Worm (Caenorhabditis elegans): ENCODE results near the gene ced-5.

Gene ced-5

ce11 chrIV:10524095-10524829 lies 40.4 kb downstream of the ced-5 start, which contains the start of gene C02F4.5:
Gene C02F4.5, minus strand, starts transcription at chrIV:10524145.
- TF ChIP-seq dmd-9 (GFP tag; IDR thresholded peaks at IDR 0.05) = no peak
- TF ChIP-seq fkh-10 (GFP tag; optimal IDR thresholded peaks at IDR 0.05) = peak; percentile 49
- TF ChIP-seq zip-11 (GFP tag; IDR thresholded peaks at IDR 0.05) = no peak
- no peak for TF ChIP-seq vab-7 (GFP tag; IDR thresholded peaks at IDR 0.05)
- no peak for TF ChIP-seq Y75B8A.6 (GFP tag; IDR thresholded peaks at IDR 0.05)
- TF ChIP-seq skn-1 (tag; optimal IDR thresholded peaks at IDR 0.05) = no peak
- no peak for TF ChIP-seq Y105C5A.15 (GFP tag; IDR thresholded peaks at IDR 0.05)
- TF ChIP-seq rbr-2 (tag; optimal IDR thresholded peaks at IDR 0.05) = no peak
- TF ChIP-seq sdz-12 (GFP tag; optimal IDR thresholded peaks at IDR 0.05) = no peak
- TF ChIP-seq spr-1 (tag; optimal IDR thresholded peaks at IDR 0.05) = no peak
- TF ChIP-seq nhr-237 (tag; optimal IDR thresholded peaks at IDR 0.05) = no peak
- TF ChIP-seq zip-2 (tag; optimal IDR thresholded peaks at IDR 0.05) = no peak
- 0 out of 2 replicates have a peak, but pooled peaks have one; percentile 20 for TF ChIP-seq Y48G9A.11 (GFP tag; IDR thresholded peaks at IDR 0.05)
- peak; percentile 57 for TF ChIP-seq aha-1 (tag)
- no peak for TF ChIP-seq F37D6.2 (tag; optimal IDR thresholded peaks at IDR 0.05)

DNA sequence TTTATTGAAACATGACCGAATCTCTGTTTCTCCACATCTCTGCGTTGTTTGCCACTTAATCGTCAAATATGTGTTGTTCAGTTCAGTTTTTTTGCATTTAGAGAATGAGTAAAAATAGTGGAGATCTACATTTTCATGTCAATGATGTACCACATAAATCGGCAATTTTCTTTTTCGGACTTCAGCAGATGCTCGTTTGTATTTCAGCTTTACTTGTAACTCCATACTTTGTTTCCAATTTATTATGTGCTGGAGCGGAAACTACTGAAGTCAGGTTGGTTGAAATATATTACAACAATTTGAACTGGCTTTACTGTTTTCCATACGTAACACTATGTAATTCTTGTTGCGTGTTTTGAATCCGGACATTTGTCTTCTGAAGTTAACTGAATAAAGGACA lies 46.7 kb downstream of the ced-5 start, which contains the start of gene T07G12.2:
T07G12.2 (plus strand) TSS at position 62 of the 400 bp plus-strand sequence.
- TF ChIP-seq aha-1 (tag) (peak; percentile 95), dpl-1 (GFP tag; optimal IDR thresholded peaks at IDR 0.05) (no peak)

DNA sequence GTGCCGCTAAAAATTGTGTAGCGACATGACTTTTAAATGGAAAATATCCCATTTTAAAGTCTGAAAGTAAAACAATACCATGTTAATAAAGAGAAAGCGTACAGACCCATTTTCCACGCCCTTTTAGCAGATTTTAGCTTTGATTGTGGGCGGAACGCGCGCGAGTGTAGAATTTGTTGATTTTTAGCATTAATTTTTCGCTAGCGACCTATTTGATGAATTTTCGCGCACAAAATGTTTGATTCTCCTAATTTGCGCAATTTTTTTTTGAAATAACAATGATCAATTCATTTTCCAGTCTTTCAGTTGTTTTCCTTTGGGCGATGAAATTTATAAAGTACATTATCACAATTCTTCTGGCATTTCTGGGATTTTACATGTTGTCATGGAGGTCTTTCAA lies 49.7 kb downstream of the ced-5 start, which contains the start of gene T07G12.3:
T07G12.3 (plus strand) TSS at position 301 of the 400 bp plus-strand sequence.
- TF ChIP-seq nhr-25 (tag; optimal IDR thresholded peaks at IDR 0.05; ENCODE audit: borderline replicate concordance, insufficient read depth) (no peak), zag-1 (tag; optimal IDR thresholded peaks at IDR 0.05) (no peak), ces-1 (GFP tag; optimal IDR thresholded peaks at IDR 0.05) (no peak), mes-2 (tag; optimal IDR thresholded peaks at IDR 0.05; ENCODE audit: poor library complexity, severe bottlenecking) (no peak), hlh-11 (tag; optimal IDR thresholded peaks at IDR 0.05) (no peak), R02D3.7 (tag; optimal IDR thresholded peaks at IDR 0.05) (no peak), ceh-82 (tag; optimal IDR thresholded peaks at IDR 0.05) (no peak), arid-1 (GFP tag; conservative IDR thresholded peaks at IDR 0.05) (no peak), Y105C5A.15 (GFP tag; IDR thresholded peaks at IDR 0.05) (no peak), spr-1 (tag; optimal IDR thresholded peaks at IDR 0.05) (no peak), lim-7 (GFP tag; IDR thresholded peaks at IDR 0.05) (no peak), F37D6.2 (tag; optimal IDR thresholded peaks at IDR 0.05) (no peak), jun-1 (tag; optimal IDR thresholded peaks at IDR 0.05) (no peak), ceh-20 (GFP tag; IDR thresholded peaks at IDR 0.05) (no peak), ceh-28 (tag; optimal IDR thresholded peaks at IDR 0.05) (no peak), snpc-4 (tag; optimal IDR thresholded peaks at IDR 0.05) (no peak), daf-8 (GFP tag; IDR thresholded peaks at IDR 0.05) (no peak), tra-1 (GFP tag; IDR thresholded peaks at IDR 0.05) (no peak), hif-1 (tag; optimal IDR thresholded peaks at IDR 0.05) (no peak), nhr-237 (tag; optimal IDR thresholded peaks at IDR 0.05) (no peak)

ce11 chrIV:10538584-10538983 lies 54.7 kb downstream of the ced-5 start, which contains the start of gene T07G12.4:
Gene T07G12.4, minus strand, starts transcription at chrIV:10538684.
- TF ChIP-seq ceh-20 (GFP tag; IDR thresholded peaks at IDR 0.05) (no peak), aha-1 (tag) (peak; percentile 82), nhr-111 (GFP tag; optimal IDR thresholded peaks at IDR 0.05) (no peak)

ce11 chrIV:10542283-10542682 lies 58.4 kb downstream of the ced-5 start:
- TF ChIP-seq nhr-28 (tag; optimal IDR thresholded peaks at IDR 0.05) (peak; percentile 18), F49E8.2 (tag; optimal IDR thresholded peaks at IDR 0.05; ENCODE audit: borderline replicate concordance) (no peak)

Data from whole organism, L4 larva.